Fruit fly (Drosophila melanogaster) whole organism, embryonic: ENCODE measurements around the gene CG15570.

Experiments used
- Asciz ChIP-seq: fragments of 200-800 bp; sonication (Bioruptor generic); optimal IDR thresholded peaks from 2 replicates; lab custom pipeline; 2017; ENCODE audit warnings: missing biosample characterization, mild to moderate bottlenecking, missing genetic modification characterization, missing genetic modification reagents
- CG10147 ChIP-seq: fragments of 200-800 bp; sonication (Bioruptor generic); optimal IDR thresholded peaks from 2 replicates; lab custom pipeline; 2019; ENCODE audit warnings: missing biosample characterization, mild to moderate bottlenecking, missing genetic modification characterization, moderate library complexity
- CG10565 ChIP-seq: fragments of 200-800 bp; sonication (Bioruptor generic); optimal IDR thresholded peaks from 3 replicates; lab custom pipeline; 2016; ENCODE audit warnings: missing biosample characterization, mild to moderate bottlenecking, missing genetic modification characterization
- CG10959 ChIP-seq: fragments of 200-800 bp; sonication (Bioruptor generic); IDR thresholded peaks from 2 replicates; pipeline ENCODE4 v1.3.6; 2022; ENCODE audit warnings: missing biosample characterization, missing genetic modification characterization
- CG10979 ChIP-seq: fragments of 200-800 bp; sonication (Bioruptor generic); optimal IDR thresholded peaks from 2 replicates; lab custom pipeline; 2018; ENCODE audit warnings: missing biosample characterization, mild to moderate bottlenecking, missing genetic modification characterization, moderate library complexity
- CG12071 ChIP-seq: fragments of 200-800 bp; sonication (Bioruptor generic); optimal IDR thresholded peaks from 3 replicates; lab custom pipeline; 2018; ENCODE audit warnings: missing biosample characterization, mild to moderate bottlenecking, missing genetic modification characterization
- CG12155 ChIP-seq: fragments of 200-800 bp; sonication (Bioruptor generic); optimal IDR thresholded peaks from 3 replicates; lab custom pipeline; 2016; ENCODE audit warnings: missing biosample characterization, missing genetic modification characterization
- CG13894 ChIP-seq: fragments of 200-800 bp; sonication (Bioruptor generic); optimal IDR thresholded peaks from 3 replicates; lab custom pipeline; 2018; ENCODE audit warnings: missing biosample characterization, mild to moderate bottlenecking, missing genetic modification characterization, moderate library complexity
- CG14441 ChIP-seq: fragments of 200-800 bp; sonication (Bioruptor generic); IDR thresholded peaks from 2 replicates; pipeline ENCODE4 v1.3.6; 2022; ENCODE audit warnings: missing biosample characterization, missing genetic modification characterization
- CG15479 ChIP-seq: fragments of 200-800 bp; sonication (Bioruptor generic); optimal IDR thresholded peaks from 3 replicates; lab custom pipeline; 2019; ENCODE audit warnings: missing biosample characterization, mild to moderate bottlenecking, missing genetic modification characterization, moderate library complexity
- CG17612 ChIP-seq: fragments of 200-800 bp; sonication (Bioruptor generic); IDR thresholded peaks from 2 replicates; pipeline ENCODE4 v1.3.6; 2022; ENCODE audit warnings: missing biosample characterization, missing genetic modification characterization
- CG18262 ChIP-seq: fragments of 200-800 bp; optimal IDR thresholded peaks from 3 replicates; lab custom pipeline; 2019; ENCODE audit warnings: missing biosample characterization, mild to moderate bottlenecking, missing genetic modification characterization, moderate library complexity
- CG31388 ChIP-seq: fragments of 200-800 bp; sonication (Bioruptor generic); optimal IDR thresholded peaks from 2 replicates; lab custom pipeline; 2016; ENCODE audit warnings: missing biosample characterization, missing genetic modification characterization
- CG34224 ChIP-seq: fragments of 200-800 bp; sonication (Bioruptor generic); IDR thresholded peaks from 3 replicates; pipeline ENCODE4 v1.3.6; 2022; ENCODE audit warnings: missing biosample characterization, missing genetic modification characterization; ENCODE audit not compliant: partially characterized antibody
- CG6175 ChIP-seq: fragments of 200-800 bp; sonication (Bioruptor generic); IDR thresholded peaks from 3 replicates; pipeline ENCODE4 v1.3.6; 2022; ENCODE audit warnings: missing biosample characterization, missing genetic modification characterization
- CG6683 ChIP-seq: fragments of 200-800 bp; sonication (Bioruptor generic); optimal IDR thresholded peaks from 2 replicates; lab custom pipeline; 2017; ENCODE audit warnings: missing biosample characterization, mild to moderate bottlenecking, missing genetic modification characterization, missing genetic modification reagents
- CG7556 ChIP-seq: fragments of 200-800 bp; sonication (Bioruptor generic); optimal IDR thresholded peaks from 2 replicates; lab custom pipeline; 2017; ENCODE audit warnings: missing biosample characterization, mild to moderate bottlenecking, missing genetic modification characterization
- CG8290 ChIP-seq, 3 experiments: fragments of 200-800 bp; sonication (Bioruptor generic); optimal IDR thresholded peaks; 2 replicates each; lab custom pipeline; 2016 to 2019; ENCODE audit warnings: missing biosample characterization in 3 of 3, missing genetic modification characterization in 3 of 3, mild to moderate bottlenecking in 2 of 3, moderate library complexity in 1 of 3
- CG8924 ChIP-seq: fragments of 200-800 bp; optimal IDR thresholded peaks from 3 replicates; lab custom pipeline; 2019; ENCODE audit warnings: missing biosample characterization, mild to moderate bottlenecking, missing genetic modification characterization, moderate library complexity
- CG9876 ChIP-seq: fragments of 200-800 bp; sonication (Bioruptor generic); optimal IDR thresholded peaks from 2 replicates; lab custom pipeline; 2016; ENCODE audit warnings: missing biosample characterization, missing genetic modification characterization
- D19A ChIP-seq: fragments of 200-800 bp; optimal IDR thresholded peaks from 3 replicates; lab custom pipeline; 2019; ENCODE audit warnings: missing biosample characterization, mild to moderate bottlenecking, missing genetic modification characterization, moderate library complexity
- Drgx ChIP-seq: fragments of 200-800 bp; sonication (Bioruptor generic); IDR thresholded peaks from 2 replicates; pipeline ENCODE4 v1.3.6; 2022; ENCODE audit warnings: missing biosample characterization, missing genetic modification characterization
- Elba2 ChIP-seq: fragments of 200-800 bp; sonication (Bioruptor generic); optimal IDR thresholded peaks from 3 replicates; lab custom pipeline; 2016; ENCODE audit warnings: missing biosample characterization, missing genetic modification characterization
- Fer1 ChIP-seq: fragments of 200-800 bp; sonication (Bioruptor generic); optimal IDR thresholded peaks from 2 replicates; lab custom pipeline; 2017; ENCODE audit warnings: missing biosample characterization, mild to moderate bottlenecking, missing genetic modification characterization
- Fer2 ChIP-seq: fragments of 200-800 bp; sonication (Bioruptor generic); optimal IDR thresholded peaks from 2 replicates; lab custom pipeline; 2018; ENCODE audit warnings: missing biosample characterization, mild to moderate bottlenecking, missing genetic modification characterization, moderate library complexity
- Hand ChIP-seq: fragments of 200-800 bp; sonication (Bioruptor generic); optimal IDR thresholded peaks from 2 replicates; lab custom pipeline; 2017; ENCODE audit warnings: mild to moderate bottlenecking, missing biosample characterization, missing genetic modification reagents, missing genetic modification characterization
- Nf-YB ChIP-seq: fragments of 200-800 bp; sonication (Bioruptor generic); optimal IDR thresholded peaks from 3 replicates; lab custom pipeline; 2019; ENCODE audit warnings: missing biosample characterization, mild to moderate bottlenecking, missing genetic modification characterization, moderate library complexity
- ap ChIP-seq: fragments of 200-800 bp; sonication (Bioruptor generic); IDR thresholded peaks from 2 replicates; pipeline ENCODE4 v1.3.6; 2022; ENCODE audit warnings: missing biosample characterization, missing genetic modification characterization
- bcd ChIP-seq: fragments of 200-800 bp; sonication (Bioruptor generic); optimal IDR thresholded peaks from 2 replicates; lab custom pipeline; 2017; ENCODE audit warnings: missing biosample characterization, mild to moderate bottlenecking, missing genetic modification characterization
- btn ChIP-seq: fragments of 200-800 bp; sonication (Bioruptor generic); optimal IDR thresholded peaks from 2 replicates; lab custom pipeline; 2016; ENCODE audit warnings: missing biosample characterization, missing genetic modification characterization
- cas ChIP-seq: fragments of 200-800 bp; sonication (Bioruptor generic); IDR thresholded peaks from 2 replicates; pipeline ENCODE4 v1.3.6; 2022; ENCODE audit warnings: missing biosample characterization, missing genetic modification characterization
- chm ChIP-seq: fragments of 200-800 bp; sonication (Bioruptor generic); IDR thresholded peaks from 2 replicates; pipeline ENCODE4 v1.3.6; 2022; ENCODE audit warnings: missing biosample characterization, missing genetic modification characterization
- da ChIP-seq: fragments of 200-800 bp; sonication (Bioruptor generic); optimal IDR thresholded peaks from 2 replicates; lab custom pipeline; 2016; ENCODE audit warnings: missing biosample characterization, missing genetic modification characterization
- dan ChIP-seq: fragments of 200-800 bp; sonication (Bioruptor generic); IDR thresholded peaks from 2 replicates; pipeline ENCODE4 v1.3.6; 2022; ENCODE audit warnings: missing biosample characterization, missing genetic modification characterization
- emc ChIP-seq: fragments of 200-800 bp; sonication (Bioruptor generic); optimal IDR thresholded peaks from 2 replicates; lab custom pipeline; 2016; ENCODE audit warnings: missing biosample characterization, missing genetic modification characterization
- eve ChIP-seq, 2 experiments: fragments of >200 bp; optimal IDR thresholded peaks; 2 replicates each; lab custom pipeline; 2017; ENCODE audit warnings: missing biosample characterization in 2 of 2, missing genetic modification characterization in 2 of 2
- fd102C ChIP-seq: fragments of 200-800 bp; sonication (Bioruptor generic); optimal IDR thresholded peaks from 2 replicates; lab custom pipeline; 2018; ENCODE audit warnings: missing biosample characterization, mild to moderate bottlenecking, missing genetic modification characterization, moderate library complexity
- gfzf ChIP-seq: fragments of 200-800 bp; sonication (Bioruptor generic); optimal IDR thresholded peaks from 2 replicates; lab custom pipeline; 2016; ENCODE audit warnings: missing biosample characterization, mild to moderate bottlenecking, missing genetic modification characterization, moderate library complexity
- gsb-n ChIP-seq: fragments of 200-800 bp; sonication (Bioruptor generic); optimal IDR thresholded peaks from 3 replicates; lab custom pipeline; 2018; ENCODE audit warnings: missing biosample characterization, mild to moderate bottlenecking, missing genetic modification characterization
- insv ChIP-seq, 2 experiments: fragments of 200-800 bp; sonication (Bioruptor generic); optimal IDR thresholded peaks; 3 replicates each; lab custom pipeline; 2016 to 2018; ENCODE audit warnings: missing biosample characterization in 2 of 2, missing genetic modification characterization in 2 of 2
- kay ChIP-seq: fragments of 200-800 bp; sonication (Bioruptor generic); optimal IDR thresholded peaks from 2 replicates; lab custom pipeline; 2016; ENCODE audit warnings: missing biosample characterization, missing genetic modification characterization
- ken ChIP-seq: fragments of 200-800 bp; sonication (Bioruptor generic); IDR thresholded peaks from 3 replicates; pipeline ENCODE4 v1.3.6; 2022; ENCODE audit warnings: missing biosample characterization, missing genetic modification characterization
- knrl ChIP-seq: fragments of 200-800 bp; sonication (Bioruptor generic); IDR thresholded peaks from 3 replicates; pipeline ENCODE4 v1.3.6; 2022; ENCODE audit warnings: missing biosample characterization, missing genetic modification characterization; ENCODE audit not compliant: partially characterized antibody
- ranshi ChIP-seq: fragments of 200-800 bp; sonication (Bioruptor generic); IDR thresholded peaks from 2 replicates; pipeline ENCODE4 v1.3.6; 2022; ENCODE audit warnings: missing biosample characterization, missing genetic modification characterization
- repo ChIP-seq: fragments of 200-800 bp; sonication (Bioruptor generic); optimal IDR thresholded peaks from 2 replicates; lab custom pipeline; 2016; ENCODE audit warnings: missing biosample characterization, missing genetic modification characterization
- slbo ChIP-seq: fragments of 200-800 bp; sonication (Bioruptor generic); IDR thresholded peaks from 2 replicates; pipeline ENCODE4 v1.3.6; 2022; ENCODE audit warnings: missing biosample characterization, missing genetic modification characterization
- slou ChIP-seq: fragments of 200-800 bp; sonication (Bioruptor generic); optimal IDR thresholded peaks from 3 replicates; lab custom pipeline; 2016; ENCODE audit warnings: missing biosample characterization, missing genetic modification characterization
- sqz ChIP-seq: fragments of 200-800 bp; sonication (Bioruptor generic); optimal IDR thresholded peaks from 3 replicates; lab custom pipeline; 2018; ENCODE audit warnings: missing biosample characterization, mild to moderate bottlenecking, missing genetic modification characterization
- vfl ChIP-seq: fragments of 200-800 bp; sonication (Bioruptor generic); optimal IDR thresholded peaks from 2 replicates; lab custom pipeline; 2016; ENCODE audit warnings: missing biosample characterization, missing genetic modification characterization

The CG15570 gene

DNA sequence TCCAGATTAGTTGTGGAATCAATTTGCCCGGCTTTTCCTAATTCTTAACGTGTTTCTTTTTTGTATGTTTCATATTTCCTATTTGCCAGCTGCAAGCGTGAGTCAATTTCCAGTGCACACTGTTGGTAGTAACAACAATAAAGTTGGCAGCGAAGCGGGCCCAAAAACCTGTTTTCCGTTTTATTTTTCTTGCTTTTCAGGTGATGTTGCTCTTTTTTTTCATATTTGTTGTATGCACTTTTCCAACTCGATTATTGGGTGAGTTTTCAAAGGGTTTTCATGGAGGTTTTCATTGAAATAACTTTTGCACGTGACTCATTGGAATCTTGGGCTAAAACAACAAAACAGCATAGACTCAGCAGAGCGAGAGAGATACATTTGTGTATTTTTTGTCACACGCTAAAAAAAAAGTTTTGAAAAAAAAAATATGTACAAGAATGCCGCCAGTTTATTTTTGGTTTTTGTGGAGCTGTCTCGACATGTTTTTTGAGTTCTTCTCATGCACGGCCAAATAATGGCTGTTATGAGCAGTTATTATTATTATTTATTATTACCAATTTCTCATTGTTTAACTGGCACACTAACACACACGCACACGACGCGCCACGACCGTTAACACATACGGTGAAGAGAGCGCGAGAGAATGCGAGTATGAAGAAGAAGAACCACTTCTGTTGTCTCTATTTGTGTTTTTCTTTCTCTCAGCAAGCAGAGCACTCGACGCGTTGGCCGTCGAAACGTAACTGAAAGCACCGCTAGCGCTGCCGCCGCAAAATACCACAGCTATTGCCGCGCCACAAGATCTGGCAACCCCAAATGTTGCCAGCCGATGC, 12.4 kb upstream of the CG15570 start, which contains the start of gene Fas2 (continued):
- peak; percentile 66 for TF ChIP-seq slbo
- TF ChIP-seq CG13894 (tag; lab: Kevin White, UChicago): peak; percentile 56
- TF ChIP-seq CG8924: peak; percentile 43
- no peak for TF ChIP-seq dan
- TF ChIP-seq fd102C (GFP tag; lab: Kevin White, UChicago): peak; percentile 4
- TF ChIP-seq CG6175 (GFP tag; lab: Robert Waterston, UW): no peak; the same call in 2 of the 3 replicates
- peak; percentile 23 for TF ChIP-seq bcd (GFP tag; lab: Kevin White, UChicago)
- TF ChIP-seq CG10979 (tag; lab: Kevin White, UChicago): peak; percentile 32
- peak in 1 of 2 experiments; percentile 20 for TF ChIP-seq insv (GFP tag; optimal IDR thresholded peaks at IDR 0.05; lab: Kevin White, UChicago)
- peak; percentile 72 for TF ChIP-seq CG12071
- TF ChIP-seq CG8290 (GFP tag; optimal IDR thresholded peaks at IDR 0.05; lab: Kevin White, UChicago): no peak
- peak; percentile 11 to 84 for TF ChIP-seq CG8290 (tag; optimal IDR thresholded peaks at IDR 0.05; lab: Kevin White, UChicago)
- TF ChIP-seq CG6683: peak; percentile 9
- TF ChIP-seq Asciz (GFP tag; lab: Kevin White, UChicago): no peak
- TF ChIP-seq repo (GFP tag; lab: Kevin White, UChicago): no peak
- peak; percentile 26 for TF ChIP-seq gsb-n
- peak; percentile 39; the same call in 1 of the 3 replicates for TF ChIP-seq knrl (GFP tag; lab: Robert Waterston, UW)
- TF ChIP-seq CG18262 (tag; lab: Kevin White, UChicago): no peak
- TF ChIP-seq Nf-YB (GFP tag; lab: Kevin White, UChicago): peak; percentile 16
- no peak for TF ChIP-seq CG15479
- peak; percentile 55; the same call in 1 of the 2 replicates for TF ChIP-seq CG14441
- TF ChIP-seq Fer2 (tag; lab: Kevin White, UChicago): no peak
- TF ChIP-seq ap (GFP tag; lab: Robert Waterston, UW): no peak
- TF ChIP-seq vfl (GFP tag; lab: Kevin White, UChicago): no peak
- TF ChIP-seq Elba2 (GFP tag; lab: Kevin White, UChicago): no peak
- no peak for TF ChIP-seq ranshi (GFP tag; lab: Robert Waterston, UW)
- TF ChIP-seq CG9876 (GFP tag; lab: Kevin White, UChicago): no peak
- TF ChIP-seq da (GFP tag; lab: Kevin White, UChicago): no peak
- TF ChIP-seq CG7556 (GFP tag; lab: Kevin White, UChicago): no peak
- no peak for TF ChIP-seq D19A (tag; lab: Kevin White, UChicago)
- TF ChIP-seq CG10147 (GFP tag; lab: Kevin White, UChicago): no peak
- TF ChIP-seq chm (GFP tag; lab: Robert Waterston, UW): peak; percentile 86
- peak; percentile 39 for TF ChIP-seq btn (GFP tag; lab: Kevin White, UChicago)
- TF ChIP-seq CG31388 (GFP tag; lab: Kevin White, UChicago): no peak
- TF ChIP-seq CG10565 (GFP tag; lab: Kevin White, UChicago): no peak
- no peak for TF ChIP-seq CG17612 (GFP tag; lab: Robert Waterston, UW)
- TF ChIP-seq emc (GFP tag; lab: Kevin White, UChicago): no peak
- TF ChIP-seq CG34224 (GFP tag; lab: Robert Waterston, UW): no peak
- no peak for TF ChIP-seq kay
- TF ChIP-seq Hand (GFP tag; lab: Kevin White, UChicago): peak; percentile 35
- TF ChIP-seq eve (GFP tag; optimal IDR thresholded peaks at IDR 0.05; lab: Kevin White, UChicago): no peak
- TF ChIP-seq CG10959: no peak
- TF ChIP-seq ken (GFP tag; lab: Robert Waterston, UW): 0 out of 3 replicates have a peak, but pooled peaks have one; percentile 44
- TF ChIP-seq CG12155: peak; percentile 23
- TF ChIP-seq slou: no peak
- peak; percentile 58; the same call in 1 of the 2 replicates for TF ChIP-seq Drgx
- no peak for TF ChIP-seq cas (GFP tag; lab: Robert Waterston, UW)
- TF ChIP-seq gfzf (GFP tag; lab: Kevin White, UChicago): peak; percentile 6
- TF ChIP-seq Fer1 (GFP tag; lab: Kevin White, UChicago): peak; percentile 69
- TF ChIP-seq sqz: peak; percentile 59
